Worm (Caenorhabditis elegans): Measurements from ENCODE around the gene E04D5.4.

The E04D5.4 gene

DNA sequence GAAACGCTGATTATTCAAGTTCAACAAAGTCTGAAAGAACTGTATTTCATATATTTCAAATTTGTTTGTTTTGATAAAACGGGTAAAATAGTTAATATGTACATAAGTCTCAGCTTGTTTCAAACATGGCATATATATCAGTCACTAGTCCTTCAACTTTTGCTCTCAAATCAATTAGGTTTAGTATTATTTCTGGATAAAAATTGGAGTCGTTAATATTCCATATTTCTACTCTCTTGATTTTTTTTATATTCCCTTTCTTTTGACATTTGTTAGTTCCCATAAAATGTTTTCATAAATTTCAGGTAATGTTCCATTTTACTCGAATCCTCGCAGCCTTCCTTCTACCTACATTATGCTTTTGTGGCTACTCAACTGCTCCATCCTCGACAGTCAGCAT is 4.2 kb upstream of the E04D5.4 start, which contains the start of gene cut-4:
Gene cut-4, plus strand, starts transcription at position 301 of the 400 bp plus-strand sequence.
- TF ChIP-seq ceh-28 (tag; optimal IDR thresholded peaks at IDR 0.05) = no peak
- TF ChIP-seq lin-39 (tag; optimal IDR thresholded peaks at IDR 0.05) = no peak
- TF ChIP-seq aly-2 (tag; optimal IDR thresholded peaks at IDR 0.05) = no peak
- TF ChIP-seq skn-1 (tag; optimal IDR thresholded peaks at IDR 0.05) = no peak
- TF ChIP-seq nhr-237 (tag; optimal IDR thresholded peaks at IDR 0.05) = no peak
- no peak for TF ChIP-seq nhr-67 (tag; optimal IDR thresholded peaks at IDR 0.05)
- no peak for TF ChIP-seq elt-1 (tag; optimal IDR thresholded peaks at IDR 0.05)
- TF ChIP-seq egl-5 (tag; optimal IDR thresholded peaks at IDR 0.05) = no peak
- no peak for TF ChIP-seq ztf-11 (tag; optimal IDR thresholded peaks at IDR 0.05)
- TF ChIP-seq R02D3.7 (tag; optimal IDR thresholded peaks at IDR 0.05) = no peak
- no peak for TF ChIP-seq nhr-77 (tag; optimal IDR thresholded peaks at IDR 0.05)
- TF ChIP-seq egl-27 (tag; optimal IDR thresholded peaks at IDR 0.05) = no peak
- TF ChIP-seq mdl-1 (tag; optimal IDR thresholded peaks at IDR 0.05) = no peak
- no peak for TF ChIP-seq ceh-16 (tag; optimal IDR thresholded peaks at IDR 0.05)
- no peak for TF ChIP-seq snpc-4 (tag; optimal IDR thresholded peaks at IDR 0.05)
- TF ChIP-seq elt-2 (tag; optimal IDR thresholded peaks at IDR 0.05) = no peak
- no peak for TF ChIP-seq fkh-2 (tag; optimal IDR thresholded peaks at IDR 0.05)

DNA sequence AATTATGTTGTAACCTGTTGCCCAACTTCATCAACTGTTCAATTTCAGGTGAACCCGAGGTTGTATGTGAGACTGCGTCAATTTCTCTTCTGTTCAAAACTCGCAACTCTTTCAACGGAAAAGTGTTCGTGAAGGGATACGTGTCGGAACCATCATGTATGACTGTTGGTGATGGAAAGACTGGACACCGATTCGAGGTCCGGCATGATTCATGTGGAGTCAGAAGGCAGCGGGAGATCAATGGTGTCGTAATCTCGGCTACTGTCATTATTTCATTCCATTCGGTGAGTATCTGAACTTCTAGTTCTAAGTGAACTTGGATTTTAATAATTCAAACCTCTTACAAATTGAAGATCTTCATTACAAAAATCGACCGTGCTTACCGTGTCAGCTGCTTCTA is 2.2 kb upstream of the E04D5.4 start:
- no peak for TF ChIP-seq aly-2 (tag; optimal IDR thresholded peaks at IDR 0.05)
- no peak for TF ChIP-seq ztf-11 (tag; optimal IDR thresholded peaks at IDR 0.05)
- TF ChIP-seq lin-15B (tag; optimal IDR thresholded peaks at IDR 0.05) = no peak

DNA sequence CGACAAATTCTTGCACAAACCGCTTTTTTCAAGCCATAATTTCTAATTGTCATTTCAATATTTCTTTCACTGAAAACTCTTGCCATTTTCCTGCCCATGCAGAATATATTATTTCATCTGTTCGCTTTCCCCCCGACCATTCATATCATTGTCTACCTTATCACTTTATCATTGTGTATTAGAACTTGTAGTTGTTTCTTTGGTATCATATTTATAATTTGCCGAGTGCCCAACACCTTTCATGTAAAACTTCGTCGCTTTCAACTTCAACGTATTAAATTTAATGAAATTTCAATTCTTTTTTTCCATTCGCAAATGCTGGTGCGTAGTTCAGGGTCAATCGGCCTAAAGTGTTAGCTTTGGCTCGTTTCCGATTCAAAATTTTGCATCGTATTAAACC is 2.8 kb downstream of the E04D5.4 start, which contains the start of gene ZK673.1:
Gene ZK673.1, plus strand, starts transcription at position 301 of the 400 bp plus-strand sequence.
- TF ChIP-seq elt-2 (tag; optimal IDR thresholded peaks at IDR 0.05) = peak; percentile 2

ce11 chrII:10443898-10444297 is 3.8 kb downstream of the E04D5.4 start:
- TF ChIP-seq pqm-1 (tag; optimal IDR thresholded peaks at IDR 0.05) (peak; percentile 72), elt-2 (tag; optimal IDR thresholded peaks at IDR 0.05) (peak; percentile 83), skn-1 (tag; optimal IDR thresholded peaks at IDR 0.05) (no peak)

- TF ChIP-seq elt-3 (tag; optimal IDR thresholded peaks at IDR 0.05) (no peak), pha-4 (tag; optimal IDR thresholded peaks at IDR 0.05) (peak; percentile 83), egl-5 (tag; optimal IDR thresholded peaks at IDR 0.05) (peak; percentile 14), lin-15B (tag; optimal IDR thresholded peaks at IDR 0.05) (peak; percentile 1)
These were observed 5.1 kb downstream of the E04D5.4 start for ce11 chrII:10444971-10445707.

ce11 chrII:10445738-10446137 is 5.7 kb downstream of the E04D5.4 start:
- TF ChIP-seq nfya-1 (tag; optimal IDR thresholded peaks at IDR 0.05; ENCODE audit: insufficient read depth) (peak; percentile 25), lin-15B (tag; optimal IDR thresholded peaks at IDR 0.05) (peak; percentile 30), mml-1 (tag; optimal IDR thresholded peaks at IDR 0.05) (no peak), jun-1 (tag; optimal IDR thresholded peaks at IDR 0.05) (no peak), mdl-1 (tag; optimal IDR thresholded peaks at IDR 0.05) (no peak), nhr-25 (tag; optimal IDR thresholded peaks at IDR 0.05) (peak; percentile 27), unc-39 (tag; optimal IDR thresholded peaks at IDR 0.05) (no peak), lin-39 (tag; optimal IDR thresholded peaks at IDR 0.05) (no peak), elt-2 (tag; optimal IDR thresholded peaks at IDR 0.05) (no peak), pha-4 (tag; optimal IDR thresholded peaks at IDR 0.05) (no peak), nhr-76 (tag; optimal IDR thresholded peaks at IDR 0.05) (no peak), ama-1 (optimal IDR thresholded peaks at IDR 0.05) (peak; percentile 1), ceh-9 (tag; optimal IDR thresholded peaks at IDR 0.05) (no peak), fkh-10 (GFP tag; optimal IDR thresholded peaks at IDR 0.05) (peak; percentile 1), skn-1 (tag; optimal IDR thresholded peaks at IDR 0.05) (no peak), nhr-23 (tag; optimal IDR thresholded peaks at IDR 0.05) (no peak), ceh-82 (tag; optimal IDR thresholded peaks at IDR 0.05) (no peak), elt-3 (tag; optimal IDR thresholded peaks at IDR 0.05) (no peak)
